Worm (Caenorhabditis elegans): Measurements from ENCODE around the gene plp-2.

DNA sequence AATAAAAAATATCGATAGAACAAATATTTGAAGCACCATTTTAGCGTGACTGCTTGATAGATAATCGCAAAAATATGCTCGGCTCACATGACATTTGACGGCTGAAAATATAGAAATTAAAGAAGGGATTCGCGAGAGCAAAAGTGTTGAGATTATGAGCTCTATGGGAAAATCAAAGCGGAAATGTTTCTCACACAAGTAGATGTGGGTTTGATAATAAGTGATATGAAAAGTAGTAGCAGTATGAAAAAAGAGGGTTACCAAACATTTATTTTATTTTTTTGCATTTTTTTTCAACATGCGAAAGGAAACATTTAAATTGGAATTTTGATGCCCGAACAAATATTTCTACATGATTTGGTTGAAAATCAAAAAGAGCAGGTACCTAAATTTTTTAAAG, 8.7 kb upstream of the plp-2 start, which contains the start of gene iglr-1:
- no peak for TF ChIP-seq flt-1 (GFP tag; IDR thresholded peaks at IDR 0.05)
- TF ChIP-seq ztf-23 (GFP tag; IDR thresholded peaks at IDR 0.05) = no peak
- no peak for TF ChIP-seq ztf-29 (GFP tag; IDR thresholded peaks at IDR 0.05)
- no peak for TF ChIP-seq tab-1 (GFP tag; IDR thresholded peaks at IDR 0.05)
- TF ChIP-seq ref-1 (GFP tag; conservative IDR thresholded peaks at IDR 0.05) = no peak
- no peak for TF ChIP-seq T22C8.4 (GFP tag; IDR thresholded peaks at IDR 0.05)
- TF ChIP-seq cog-1 (tag; optimal IDR thresholded peaks at IDR 0.05) = no peak
- no peak for TF ChIP-seq med-1 (GFP tag; optimal IDR thresholded peaks at IDR 0.05; ENCODE audit: insufficient read depth)
- TF ChIP-seq klf-2 (GFP tag; conservative IDR thresholded peaks at IDR 0.05) = no peak

Data from whole organism, midembryonic.